Worm (Caenorhabditis elegans) whole organism, late embryonic: Measurements from ENCODE around the gene C02F5.13.

Experiments used
- F13H6.1 ChIP-seq: sonication (generic microtip); optimal IDR thresholded peaks from 2 replicates; lab custom pipeline; 2016; ENCODE audit warnings: missing genetic modification characterization, missing compliant biosample characterization
- K09A11.1 ChIP-seq: sonication (generic microtip); optimal IDR thresholded peaks from 2 replicates; lab custom pipeline; 2017; ENCODE audit warnings: antibody characterized with exemption, mild to moderate bottlenecking, missing genetic modification characterization, missing compliant biosample characterization; ENCODE audit not compliant: insufficient read depth
- T23F11.4 ChIP-seq: fragments of 200-800 bp; sonication (Bioruptor generic); optimal IDR thresholded peaks from 2 replicates; lab custom pipeline; 2018; ENCODE audit warnings: mild to moderate bottlenecking, missing genetic modification characterization, missing compliant biosample characterization
- Y22D7AL.16 ChIP-seq: sonication (generic microtip); optimal IDR thresholded peaks from 2 replicates; lab custom pipeline; 2016; ENCODE audit warnings: missing genetic modification characterization, missing compliant biosample characterization
- ceh-14 ChIP-seq: sonication (generic microtip); optimal IDR thresholded peaks from 2 replicates; lab custom pipeline; 2016; ENCODE audit warnings: missing genotype, missing genetic modification characterization, missing compliant biosample characterization
- ceh-24 ChIP-seq: sonication (generic microtip); optimal IDR thresholded peaks from 2 replicates; lab custom pipeline; 2016; ENCODE audit warnings: mild to moderate bottlenecking, missing genetic modification characterization, missing compliant biosample characterization
- ceh-30 ChIP-seq: fragments of 150-350 bp; optimal IDR thresholded peaks from 2 replicates; lab custom pipeline; 2014; ENCODE audit warnings: missing biosample characterization, missing genetic modification characterization
- ceh-31 ChIP-seq: sonication (generic microtip); optimal IDR thresholded peaks from 2 replicates; lab custom pipeline; 2016; ENCODE audit warnings: missing genetic modification characterization, missing compliant biosample characterization
- ceh-45 ChIP-seq: fragments of 200-800 bp; sonication (Bioruptor generic); IDR thresholded peaks from 2 replicates; pipeline ENCODE4 v1.3.6; 2022; ENCODE audit warnings: missing genetic modification reagents, missing genetic modification characterization, missing compliant biosample characterization
- ceh-48 ChIP-seq: sonication (generic microtip); optimal IDR thresholded peaks from 2 replicates; lab custom pipeline; 2016; ENCODE audit warnings: missing genetic modification characterization, inconsistent platforms, missing compliant biosample characterization
- ceh-9 ChIP-seq: sonication (generic microtip); optimal IDR thresholded peaks from 2 replicates; lab custom pipeline; 2016; ENCODE audit warnings: mild to moderate bottlenecking, missing genetic modification characterization, inconsistent platforms, missing compliant biosample characterization
- che-1 ChIP-seq: sonication (generic microtip); optimal IDR thresholded peaks from 2 replicates; lab custom pipeline; 2016; ENCODE audit warnings: mild to moderate bottlenecking, missing genetic modification characterization, missing compliant biosample characterization
- dmd-4 ChIP-seq: sonication (generic microtip); optimal IDR thresholded peaks from 2 replicates; lab custom pipeline; 2016; ENCODE audit warnings: borderline replicate concordance, missing genetic modification characterization, missing compliant biosample characterization
- dve-1 ChIP-seq: sonication (generic microtip); optimal IDR thresholded peaks from 2 replicates; lab custom pipeline; 2017; ENCODE audit warnings: antibody characterized with exemption, mild to moderate bottlenecking, missing genetic modification characterization, missing compliant biosample characterization
- elt-2 ChIP-seq: sonication (generic microtip); optimal IDR thresholded peaks from 2 replicates; lab custom pipeline; 2016; ENCODE audit warnings: missing genetic modification reagents, missing genetic modification characterization, missing compliant biosample characterization
- ets-4 ChIP-seq: sonication (generic microtip); optimal IDR thresholded peaks from 2 replicates; lab custom pipeline; 2016; ENCODE audit warnings: missing genetic modification characterization, missing compliant biosample characterization
- hlh-15 ChIP-seq: sonication (generic microtip); optimal IDR thresholded peaks from 2 replicates; lab custom pipeline; 2016; ENCODE audit warnings: missing genetic modification characterization, missing compliant biosample characterization
- hlh-30 ChIP-seq: sonication (generic microtip); optimal IDR thresholded peaks from 2 replicates; lab custom pipeline; 2017; ENCODE audit warnings: antibody characterized with exemption, missing genetic modification characterization, missing compliant biosample characterization; ENCODE audit not compliant: insufficient read depth
- hlh-8 ChIP-seq: sonication (generic microtip); optimal IDR thresholded peaks from 2 replicates; lab custom pipeline; 2016; ENCODE audit warnings: missing genotype, missing genetic modification characterization, missing compliant biosample characterization
- nfya-1 ChIP-seq: sonication (generic microtip); optimal IDR thresholded peaks from 2 replicates; lab custom pipeline; 2017; ENCODE audit warnings: missing genetic modification characterization, mild to moderate bottlenecking, missing compliant biosample characterization, antibody characterized with exemption, moderate library complexity
- nhr-232 ChIP-seq: sonication (generic microtip); optimal IDR thresholded peaks from 2 replicates; lab custom pipeline; 2016; ENCODE audit warnings: missing genetic modification characterization, missing compliant biosample characterization
- odd-2 ChIP-seq: sonication (generic microtip); optimal IDR thresholded peaks from 2 replicates; lab custom pipeline; 2017; ENCODE audit warnings: antibody characterized with exemption, mild to moderate bottlenecking, missing genetic modification characterization, missing compliant biosample characterization
- pag-3 ChIP-seq: sonication (generic microtip); optimal IDR thresholded peaks from 2 replicates; lab custom pipeline; 2016; ENCODE audit warnings: missing compliant biosample characterization, missing genetic modification characterization, borderline replicate concordance
- pax-1 ChIP-seq: fragments of 150-350 bp; optimal IDR thresholded peaks from 2 replicates; lab custom pipeline; 2014; ENCODE audit warnings: missing biosample characterization, missing genetic modification characterization
- pros-1 ChIP-seq: fragments of 150-350 bp; optimal IDR thresholded peaks from 2 replicates; lab custom pipeline; 2014; ENCODE audit warnings: missing biosample characterization, missing genetic modification reagents, missing genetic modification characterization
- sox-4 ChIP-seq: sonication (generic microtip); optimal IDR thresholded peaks from 2 replicates; lab custom pipeline; 2017; ENCODE audit warnings: mild to moderate bottlenecking, missing genetic modification characterization, inconsistent platforms, missing compliant biosample characterization
- unc-42 ChIP-seq: sonication (generic microtip); optimal IDR thresholded peaks from 2 replicates; lab custom pipeline; 2016; ENCODE audit warnings: missing genotype, missing genetic modification characterization, missing compliant biosample characterization
- unc-55 ChIP-seq: sonication (generic microtip); optimal IDR thresholded peaks from 2 replicates; lab custom pipeline; 2017; ENCODE audit warnings: missing biosample characterization, missing genetic modification reagents, missing genetic modification characterization
- ztf-16 ChIP-seq: sonication (generic microtip); optimal IDR thresholded peaks from 2 replicates; lab custom pipeline; 2017; ENCODE audit warnings: missing genetic modification characterization, missing compliant biosample characterization

Gene C02F5.13

DNA sequence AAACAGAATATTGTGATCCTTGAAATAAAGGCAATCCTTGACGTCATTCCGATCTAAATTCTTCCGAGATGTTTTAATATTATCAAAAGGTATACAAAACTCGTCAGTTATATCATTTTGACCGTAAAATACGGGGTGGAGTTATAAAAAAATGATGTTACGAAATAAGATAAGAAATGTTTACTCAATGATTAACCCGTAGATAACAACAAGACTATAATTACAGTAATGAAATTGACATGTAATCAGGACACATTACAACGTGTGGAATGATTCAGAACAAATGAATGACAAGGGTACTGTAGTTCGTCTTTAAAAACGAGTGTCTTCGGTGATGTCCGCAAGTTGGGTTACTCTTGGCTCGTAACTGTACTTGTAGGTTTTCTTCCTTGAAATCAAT lies 9.3 kb upstream of the C02F5.13 start, which contains the start of gene tsp-2:
Gene tsp-2 (minus strand): TSS at position 109 of the 400 bp plus-strand sequence.
- TF ChIP-seq pros-1 (no peak), pag-3 (tag; lab: Kevin White, UChicago) (no peak), dmd-4 (tag; lab: Kevin White, UChicago) (no peak), elt-2 (peak; percentile 71), ceh-31 (no peak)

DNA sequence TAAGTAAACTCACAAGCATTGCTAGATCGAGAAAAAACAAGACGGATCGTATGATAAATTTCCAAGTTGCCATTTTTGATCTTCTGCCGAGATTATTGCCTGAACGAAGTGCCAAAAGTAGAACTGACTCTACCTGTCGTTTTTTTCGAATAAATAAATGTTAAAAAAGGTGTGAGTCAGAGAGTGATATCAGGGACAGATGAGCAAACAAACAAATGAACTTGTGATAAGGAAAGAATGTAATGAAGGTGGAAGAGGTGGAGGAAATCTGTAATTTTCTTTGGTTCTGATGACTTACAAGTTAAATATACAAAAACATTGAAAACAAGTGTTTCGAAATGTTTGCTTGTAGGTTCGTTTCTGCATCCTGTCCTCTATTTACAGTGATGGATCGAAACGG lies 7.8 kb upstream of the C02F5.13 start, which contains the start of gene tsp-1:
Gene tsp-1 (minus strand): TSS at position 99 of the 400 bp plus-strand sequence.
- TF ChIP-seq ztf-16 (tag; lab: Kevin White, UChicago) = no peak
- no peak for TF ChIP-seq ceh-9 (tag; lab: Kevin White, UChicago)
- TF ChIP-seq dve-1 = no peak
- no peak for TF ChIP-seq nhr-232
- peak; percentile 24 for TF ChIP-seq elt-2
- TF ChIP-seq, all 69 proteins: peak for 1

DNA sequence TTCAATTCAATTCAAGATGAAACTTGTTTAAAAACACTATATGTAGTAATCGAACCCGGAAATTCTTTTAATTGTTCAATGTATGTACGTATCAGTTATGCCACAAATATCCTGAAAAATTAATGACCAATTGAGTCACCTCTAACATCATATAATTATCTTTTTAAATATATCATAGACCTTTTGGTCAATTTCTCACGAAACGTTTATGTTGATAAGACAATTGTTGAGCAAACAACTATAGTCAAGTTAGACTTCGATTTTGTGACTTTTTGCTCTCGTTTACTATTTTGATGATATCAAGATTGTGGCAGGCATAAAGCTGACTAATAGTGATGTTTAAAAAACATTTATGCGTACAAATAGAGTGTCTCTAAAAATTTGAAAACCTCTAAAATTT lies 6.9 kb upstream of the C02F5.13 start:
- TF ChIP-seq elt-2 = peak; percentile 24
- TF ChIP-seq pax-1 = no peak
- TF ChIP-seq ceh-24 (tag; lab: Kevin White, UChicago) = no peak
- no peak for TF ChIP-seq ztf-16 (tag; lab: Kevin White, UChicago)

DNA sequence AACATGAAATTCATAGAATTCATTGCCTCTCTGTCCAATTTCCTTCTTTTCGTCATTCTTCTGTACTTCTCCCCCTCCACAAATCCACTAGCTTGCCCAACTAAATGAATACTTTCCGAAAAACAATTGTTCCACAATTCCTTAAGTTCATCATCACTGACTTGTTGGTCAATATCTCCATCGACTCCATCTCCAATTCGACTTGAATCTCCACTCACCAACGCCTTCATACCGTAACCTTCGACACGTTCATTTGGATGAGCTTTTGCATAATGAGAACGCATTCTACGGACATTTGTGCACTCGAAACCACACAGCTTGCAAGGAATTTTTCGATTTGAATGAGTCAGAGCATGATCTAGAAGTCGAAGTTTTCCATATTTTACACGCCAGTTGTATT lies 6.2 kb upstream of the C02F5.13 start:
- TF ChIP-seq nfya-1 (tag; lab: Kevin White, UChicago) (no peak), ceh-30 (no peak), unc-42 (tag; lab: Kevin White, UChicago) (no peak), K09A11.1 (tag; lab: Kevin White, UChicago) (no peak), dve-1 (no peak), hlh-15 (tag; lab: Kevin White, UChicago) (no peak), Y22D7AL.16 (no peak), ceh-48 (tag; lab: Kevin White, UChicago) (no peak), che-1 (tag; lab: Kevin White, UChicago) (no peak), F13H6.1 (tag; lab: Kevin White, UChicago) (no peak), unc-55 (GFP tag; lab: Kevin White, UChicago) (no peak), ceh-14 (tag; lab: Kevin White, UChicago) (no peak), odd-2 (no peak), hlh-8 (no peak), ets-4 (no peak)

DNA sequence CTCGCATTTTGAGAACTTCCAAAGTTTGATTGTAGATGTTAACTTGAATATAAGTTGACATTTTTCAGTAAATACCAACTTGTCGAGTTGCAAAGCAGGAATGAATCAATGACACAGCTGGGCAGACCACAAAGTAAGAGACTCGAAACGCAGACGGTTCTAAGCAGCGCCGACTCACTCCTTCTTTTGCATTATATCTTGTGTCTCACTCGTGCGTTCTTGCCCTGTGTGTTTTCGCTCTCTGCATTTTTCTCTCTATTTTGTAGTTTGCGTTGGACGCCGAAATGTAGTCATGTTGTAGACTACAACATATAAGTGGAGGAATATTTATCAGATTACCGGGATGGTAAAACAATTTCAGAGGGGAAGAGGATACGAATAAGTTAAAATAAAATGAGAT lies 4.3 kb upstream of the C02F5.13 start, which contains the start of gene C02F5.12:
Gene C02F5.12 (minus strand): TSS at position 221 of the 400 bp plus-strand sequence.
- TF ChIP-seq ceh-30 (peak; percentile 100), ceh-9 (tag; lab: Kevin White, UChicago) (no peak), nhr-232 (peak; percentile 7), hlh-30 (tag; lab: Kevin White, UChicago) (peak; percentile 31)

DNA sequence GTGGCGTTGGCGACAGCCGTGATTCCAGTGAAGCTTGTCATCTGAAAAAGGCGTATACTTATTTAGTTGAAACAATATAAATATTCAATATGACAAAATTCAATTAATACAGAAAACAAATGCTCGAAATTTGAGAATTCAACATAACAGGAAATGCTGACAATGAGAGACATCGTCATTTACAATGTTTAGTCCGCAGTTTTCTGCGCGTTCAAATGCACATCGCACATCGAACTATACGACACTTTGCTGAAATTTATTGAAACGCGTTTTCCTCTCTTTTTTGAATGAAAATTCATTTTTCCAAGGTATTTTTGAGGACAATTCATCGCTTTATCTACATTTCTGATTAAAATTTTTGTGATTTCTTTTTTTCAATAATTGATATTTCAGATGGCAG lies 3.1 kb upstream of the C02F5.13 start, which contains the start of the genes pbs-6 and cids-1:
Gene pbs-6 (minus strand): TSS at position 41 of the 400 bp plus-strand sequence.
Gene cids-1 (plus strand): TSS at position 394 of the 400 bp plus-strand sequence.
- TF ChIP-seq dve-1 (no peak), ceh-30 (no peak), T23F11.4 (GFP tag; lab: Kevin White, UChicago) (no peak)

DNA sequence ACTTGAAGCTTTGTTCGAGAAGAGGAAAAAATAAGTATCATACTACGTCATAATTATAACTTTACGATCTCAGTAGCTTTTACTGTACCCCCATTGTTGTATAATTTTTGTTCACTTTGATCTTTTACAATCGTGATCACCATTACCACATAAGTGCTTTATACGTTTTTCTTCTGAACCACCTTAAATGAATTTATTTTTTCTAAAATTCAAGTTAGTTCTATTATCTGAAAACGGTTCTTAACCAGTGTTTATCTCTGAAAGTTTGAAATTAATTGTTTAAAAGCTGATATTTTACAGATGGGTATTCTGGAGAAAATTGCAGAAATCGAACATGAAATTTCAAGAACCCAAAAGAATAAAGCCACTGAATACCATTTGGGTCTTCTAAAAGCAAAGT lies 1.6 kb upstream of the C02F5.13 start, which contains the start of gene C02F5.3:
Gene C02F5.3 (plus strand): TSS at position 301 of the 400 bp plus-strand sequence.
- TF ChIP-seq unc-55 (GFP tag; lab: Kevin White, UChicago) = no peak
- TF ChIP-seq ceh-45 (GFP tag; lab: Robert Waterston, UW) = no peak
- no peak for TF ChIP-seq sox-4 (tag; lab: Kevin White, UChicago)
- TF ChIP-seq, all 69 proteins: peak for 0
